Worm (Caenorhabditis elegans) whole organism, L4 larva: ENCODE measurements around the gene hmp-1.

Source experiments
- mdl-1 ChIP-seq, 2 experiments: fragments of 150-350 bp in 1 of 2; sonication (generic microtip) in 1 of 2; optimal IDR thresholded peaks; 2 replicates each; lab custom pipeline; 2014 to 2017; ENCODE audit warnings: missing biosample characterization in 2 of 2, missing genetic modification characterization in 2 of 2
- ztf-11 ChIP-seq: fragments of 150-350 bp; optimal IDR thresholded peaks from 2 replicates; lab custom pipeline; 2014; ENCODE audit warnings: missing biosample characterization, missing genetic modification characterization

- TF ChIP-seq mdl-1 (tag; optimal IDR thresholded peaks at IDR 0.05; lab: Kevin White, UChicago) (no peak), ztf-11 (no peak)
These were observed 16.4 kb upstream of the hmp-1 start, which contains the start of gene col-158 for ce11 chrV:11829282-11829681.
